Fruit fly (Drosophila melanogaster): ENCODE measurements around the gene CG42521.

Gene CG42521

dm6 chr3L:10645965-10646364 is 22.6 kb upstream of the CG42521 start (continued):
- no peak for TF ChIP-seq NfI (GFP tag; optimal IDR thresholded peaks at IDR 0.05)
- no peak for TF ChIP-seq CG10366 (GFP tag; IDR thresholded peaks at IDR 0.05)
- TF ChIP-seq hth (optimal IDR thresholded peaks at IDR 0.05) = no peak
- no peak for TF ChIP-seq Dref (GFP tag; IDR thresholded peaks at IDR 0.05)
- TF ChIP-seq CG6791 (GFP tag; IDR thresholded peaks at IDR 0.05; ENCODE audit: partially characterized antibody) = no peak
- TF ChIP-seq row (GFP tag; IDR thresholded peaks at IDR 0.05) = peak; percentile 29; the same call in 1 of the 3 replicates
- no peak for TF ChIP-seq lbe (GFP tag; optimal IDR thresholded peaks at IDR 0.05)
- 0 out of 2 replicates have a peak, but pooled peaks have one; percentile 21 for TF ChIP-seq Oaz (GFP tag; IDR thresholded peaks at IDR 0.05)
- TF ChIP-seq Awh (GFP tag; IDR thresholded peaks at IDR 0.05) = 0 out of 2 replicates have a peak, but pooled peaks have one; percentile 20
- no peak for TF ChIP-seq esg (GFP tag; conservative IDR thresholded peaks at IDR 0.05)
- TF ChIP-seq CG10979 (tag; optimal IDR thresholded peaks at IDR 0.05) = no peak
- TF ChIP-seq sens (GFP tag) = no peak
- TF ChIP-seq Deaf1 (tag; optimal IDR thresholded peaks at IDR 0.05) = no peak
- TF ChIP-seq Med (GFP tag) = peak; percentile 7
- no peak for TF ChIP-seq HmgZ (tag; optimal IDR thresholded peaks at IDR 0.05)
- TF ChIP-seq sob (GFP tag; IDR thresholded peaks at IDR 0.05) = no peak
- TF ChIP-seq sens-2 (GFP tag; IDR thresholded peaks at IDR 0.05) = no peak
- no peak for TF ChIP-seq Xrp1 (GFP tag; IDR thresholded peaks at IDR 0.05)
- no peak for TF ChIP-seq CG9215 (GFP tag; IDR thresholded peaks at IDR 0.05)
- TF ChIP-seq unc-4 (GFP tag; IDR thresholded peaks at IDR 0.05; ENCODE audit: partially characterized antibody) = no peak
- no peak for TF ChIP-seq CG8944 (GFP tag; optimal IDR thresholded peaks at IDR 0.05)
- TF ChIP-seq Atf6 (GFP tag; IDR thresholded peaks at IDR 0.05) = no peak
- no peak for TF ChIP-seq Ets97D (GFP tag; optimal IDR thresholded peaks at IDR 0.05)
- no peak for TF ChIP-seq YL-1 (GFP tag; optimal IDR thresholded peaks at IDR 0.05)
- TF ChIP-seq CG14441 (GFP tag; IDR thresholded peaks at IDR 0.05) = peak; percentile 2; the same call in 1 of the 2 replicates
- TF ChIP-seq Ada2b (GFP tag; IDR thresholded peaks at IDR 0.05) = no peak
- no peak for TF ChIP-seq peb (GFP tag; IDR thresholded peaks at IDR 0.05)
- TF ChIP-seq CG11247 (GFP tag; IDR thresholded peaks at IDR 0.05) = 0 out of 2 replicates have a peak, but pooled peaks have one; percentile 28
- no peak for TF ChIP-seq az2 (GFP tag; optimal IDR thresholded peaks at IDR 0.05)
- TF ChIP-seq Atf-2 (GFP tag; optimal IDR thresholded peaks at IDR 0.05) = no peak
- TF ChIP-seq CG1792 (GFP tag; optimal IDR thresholded peaks at IDR 0.05) = no peak
- TF ChIP-seq CG34224 (GFP tag; IDR thresholded peaks at IDR 0.05; ENCODE audit: partially characterized antibody) = no peak
- no peak for TF ChIP-seq MESR4 (GFP tag; optimal IDR thresholded peaks at IDR 0.05)
- no peak for TF ChIP-seq dysf (GFP tag; IDR thresholded peaks at IDR 0.05)
- TF ChIP-seq CG17612 (GFP tag; IDR thresholded peaks at IDR 0.05) = no peak
- TF ChIP-seq CG9817 (tag; optimal IDR thresholded peaks at IDR 0.05) = no peak
- no peak for TF ChIP-seq CG4617 (GFP tag; optimal IDR thresholded peaks at IDR 0.05; ENCODE audit: borderline replicate concordance)
- TF ChIP-seq CG18619 (GFP tag; optimal IDR thresholded peaks at IDR 0.05) = no peak
- TF ChIP-seq vvl (GFP tag; IDR thresholded peaks at IDR 0.05) = peak; percentile 42; the same call in 1 of the 2 replicates
- TF ChIP-seq sr (GFP tag; IDR thresholded peaks at IDR 0.05) = peak; percentile 62; the same call in 1 of the 3 replicates
- TF ChIP-seq CG9727 (GFP tag; optimal IDR thresholded peaks at IDR 0.05) = no peak
- no peak for TF ChIP-seq Nf-YA (GFP tag; IDR thresholded peaks at IDR 0.05)
- TF ChIP-seq CG5953 (GFP tag; IDR thresholded peaks at IDR 0.05) = peak; percentile 7; the same call in 1 of the 2 replicates
- TF ChIP-seq bsh (GFP tag; optimal IDR thresholded peaks at IDR 0.05) = no peak
- no peak for TF ChIP-seq Sin3A (optimal IDR thresholded peaks at IDR 0.05)
- no peak for TF ChIP-seq CG1603 (tag; optimal IDR thresholded peaks at IDR 0.05)
- TF ChIP-seq zen2 (GFP tag; IDR thresholded peaks at IDR 0.05; ENCODE audit: partially characterized antibody) = no peak
- TF ChIP-seq Pdp1 (GFP tag; optimal IDR thresholded peaks at IDR 0.05) = no peak
- no peak for TF ChIP-seq toy (GFP tag; IDR thresholded peaks at IDR 0.05)
- peak; percentile 37; the same call in 1 of the 2 replicates for TF ChIP-seq CG32532 (GFP tag; IDR thresholded peaks at IDR 0.05)
- TF ChIP-seq Oli (tag; optimal IDR thresholded peaks at IDR 0.05) = no peak
- no peak for TF ChIP-seq CG7786 (GFP tag; optimal IDR thresholded peaks at IDR 0.05)
